Fruit fly (Drosophila melanogaster): ENCODE results near the gene pav.
A peak's percentile ranks its signal among the peaks of the same experiment; 100 is the strongest.

- TF ChIP-seq CG9139 (GFP tag; optimal IDR thresholded peaks at IDR 0.05) (no peak), achi (GFP tag; optimal IDR thresholded peaks at IDR 0.05) (no peak), Gug (GFP tag; IDR thresholded peaks at IDR 0.05) (no peak), OdsH (GFP tag; optimal IDR thresholded peaks at IDR 0.05) (no peak), CG16779 (tag; optimal IDR thresholded peaks at IDR 0.05) (no peak), CG3919 (GFP tag; optimal IDR thresholded peaks at IDR 0.05) (no peak), CG11762 (GFP tag; optimal IDR thresholded peaks at IDR 0.05; ENCODE audit: insufficient read depth) (no peak), dsx (GFP tag; optimal IDR thresholded peaks at IDR 0.05; ENCODE audit: poor library complexity, severe bottlenecking) (no peak), svp (GFP tag) (peak; percentile 70), CG8119 (GFP tag; IDR thresholded peaks at IDR 0.05) (no peak)
Observed at dm6 chr3L:4219291-4220228, 23.0 kb upstream of the pav start.

Data from whole organism, prepupa.